Worm (Caenorhabditis elegans) whole organism, L1 larva: ENCODE results near the gene T14B4.3.

Experiments used
- C16A3.4 ChIP-seq: fragments of 150-350 bp; optimal IDR thresholded peaks from 2 replicates; lab custom pipeline; 2014; ENCODE audit warnings: missing biosample characterization, missing genetic modification characterization
- F16B12.6 ChIP-seq: fragments of 150-350 bp; optimal IDR thresholded peaks from 2 replicates; lab custom pipeline; 2014; ENCODE audit warnings: missing biosample characterization, missing genetic modification characterization
- Y116A8C.19 ChIP-seq: sonication (generic microtip); optimal IDR thresholded peaks from 2 replicates; lab custom pipeline; 2016; ENCODE audit warnings: missing compliant biosample characterization, missing genetic modification characterization, borderline replicate concordance
- aha-1 ChIP-seq: fragments of 150-350 bp; optimal IDR thresholded peaks from 2 replicates; lab custom pipeline; 2014; ENCODE audit warnings: missing biosample characterization, missing genetic modification characterization
- alr-1 ChIP-seq: fragments of 200-800 bp; sonication (Bioruptor generic); optimal IDR thresholded peaks from 2 replicates; lab custom pipeline; 2018; ENCODE audit warnings: borderline replicate concordance, mild to moderate bottlenecking, missing genetic modification characterization, missing compliant biosample characterization
- aly-2 ChIP-seq: fragments of 150-350 bp; optimal IDR thresholded peaks from 2 replicates; lab custom pipeline; 2014; ENCODE audit warnings: missing biosample characterization, missing genetic modification characterization
- ama-1 ChIP-seq: fragments of 150-350 bp; optimal IDR thresholded peaks from 2 replicates; lab custom pipeline; 2014
- blmp-1 ChIP-seq: fragments of 150-350 bp; optimal IDR thresholded peaks from 2 replicates; lab custom pipeline; 2014; ENCODE audit warnings: missing biosample characterization, missing genetic modification characterization
- ceh-8 ChIP-seq: fragments of 200-800 bp; sonication (Bioruptor generic); optimal IDR thresholded peaks from 2 replicates; lab custom pipeline; 2018; ENCODE audit warnings: mild to moderate bottlenecking, missing genetic modification characterization, moderate library complexity, missing compliant biosample characterization
- ceh-88 ChIP-seq: fragments of 200-800 bp; sonication (Bioruptor generic); IDR thresholded peaks from 2 replicates; pipeline ENCODE4 v1.3.6; 2022; ENCODE audit warnings: missing genetic modification characterization, missing compliant biosample characterization
- ces-1 ChIP-seq: fragments of 150-350 bp; optimal IDR thresholded peaks from 2 replicates; lab custom pipeline; 2014; ENCODE audit warnings: missing biosample characterization, missing genetic modification reagents, missing genetic modification characterization
- dpl-1 ChIP-seq, 3 experiments: fragments of 150-350 bp in 2 of 3; sonication (generic microtip) in 1 of 3; optimal IDR thresholded peaks; 2 replicates each; lab custom pipeline; 2014 to 2017; ENCODE audit warnings: missing biosample characterization in 3 of 3, missing genetic modification characterization in 3 of 3, missing genetic modification reagents in 3 of 3
- dsc-1 ChIP-seq: sonication (generic microtip); optimal IDR thresholded peaks from 2 replicates; lab custom pipeline; 2016; ENCODE audit warnings: mild to moderate bottlenecking, missing genetic modification characterization, missing compliant biosample characterization
- egl-27 ChIP-seq, 2 experiments: fragments of 150-350 bp in 1 of 2; sonication (generic microtip); optimal IDR thresholded peaks; 3 replicates each; lab custom pipeline; 2017 to 2018; ENCODE audit warnings: missing biosample characterization in 2 of 2, missing genetic modification characterization in 2 of 2, missing genetic modification reagents in 2 of 2
- elt-2 ChIP-seq: sonication (generic microtip); optimal IDR thresholded peaks from 2 replicates; lab custom pipeline; 2016; ENCODE audit warnings: missing genetic modification characterization, mild to moderate bottlenecking, inconsistent platforms, missing compliant biosample characterization, missing genetic modification reagents
- fkh-8 ChIP-seq: sonication (generic microtip); optimal IDR thresholded peaks from 2 replicates; lab custom pipeline; 2016; ENCODE audit warnings: mild to moderate bottlenecking, missing genetic modification characterization, missing compliant biosample characterization
- hlh-17 ChIP-seq: fragments of 200-800 bp; sonication (Bioruptor generic); optimal IDR thresholded peaks from 2 replicates; lab custom pipeline; 2018; ENCODE audit warnings: missing genetic modification characterization, mild to moderate bottlenecking, missing compliant biosample characterization, moderate library complexity, borderline replicate concordance
- hlh-4 ChIP-seq: sonication (generic microtip); optimal IDR thresholded peaks from 2 replicates; lab custom pipeline; 2016; ENCODE audit warnings: mild to moderate bottlenecking, missing genetic modification characterization, missing compliant biosample characterization
- irx-1 ChIP-seq: sonication (generic microtip); optimal IDR thresholded peaks from 2 replicates; lab custom pipeline; 2016; ENCODE audit warnings: missing genetic modification characterization, missing compliant biosample characterization
- isw-1 ChIP-seq: fragments of 200-800 bp; sonication (Bioruptor generic); IDR thresholded peaks from 2 replicates; pipeline ENCODE4 v1.3.6; 2022; ENCODE audit warnings: missing genetic modification characterization, missing compliant biosample characterization
- lin-13 ChIP-seq: fragments of 150-350 bp; optimal IDR thresholded peaks from 2 replicates; lab custom pipeline; 2014; ENCODE audit warnings: missing biosample characterization, missing genetic modification reagents, missing genetic modification characterization
- lin-14 ChIP-seq: fragments of 200-800 bp; sonication (Bioruptor generic); optimal IDR thresholded peaks from 2 replicates; lab custom pipeline; 2018; ENCODE audit warnings: mild to moderate bottlenecking, missing genetic modification characterization, moderate library complexity, missing compliant biosample characterization
- lin-35 ChIP-seq, 2 experiments: fragments of 150-350 bp; optimal IDR thresholded peaks; 2 replicates each; lab custom pipeline; 2014; ENCODE audit warnings: missing biosample characterization in 2 of 2, missing genetic modification characterization in 2 of 2, missing genetic modification reagents in 2 of 2
- lin-39 ChIP-seq: fragments of 150-350 bp; optimal IDR thresholded peaks from 2 replicates; lab custom pipeline; 2014; ENCODE audit warnings: missing biosample characterization, missing genetic modification reagents, missing genetic modification characterization
- lir-3 ChIP-seq: sonication (generic microtip); optimal IDR thresholded peaks from 2 replicates; lab custom pipeline; 2016; ENCODE audit warnings: mild to moderate bottlenecking, missing genetic modification characterization, moderate library complexity, missing compliant biosample characterization; ENCODE audit not compliant: poor library complexity
- mab-9 ChIP-seq: fragments of 200-800 bp; sonication (Bioruptor generic); IDR thresholded peaks from 2 replicates; pipeline ENCODE4 v1.3.6; 2022; ENCODE audit warnings: missing genetic modification reagents, missing genetic modification characterization, missing compliant biosample characterization
- nhr-11 ChIP-seq: fragments of 150-350 bp; optimal IDR thresholded peaks from 2 replicates; lab custom pipeline; 2014; ENCODE audit warnings: missing biosample characterization, missing genetic modification characterization
- nhr-12 ChIP-seq: sonication (generic microtip); optimal IDR thresholded peaks from 2 replicates; lab custom pipeline; 2017; ENCODE audit warnings: missing biosample characterization, missing genetic modification characterization
- nhr-237 ChIP-seq: fragments of 150-350 bp; optimal IDR thresholded peaks from 2 replicates; lab custom pipeline; 2014; ENCODE audit warnings: missing biosample characterization, missing genetic modification characterization
- nhr-28 ChIP-seq: fragments of 150-350 bp; optimal IDR thresholded peaks from 2 replicates; lab custom pipeline; 2014; ENCODE audit warnings: missing biosample characterization, missing genetic modification characterization
- nhr-71 ChIP-seq: sonication (generic microtip); optimal IDR thresholded peaks from 2 replicates; lab custom pipeline; 2016; ENCODE audit warnings: mild to moderate bottlenecking, missing genetic modification characterization, moderate library complexity, missing compliant biosample characterization
- nhr-76 ChIP-seq: sonication (generic microtip); optimal IDR thresholded peaks from 2 replicates; lab custom pipeline; 2017; ENCODE audit warnings: missing biosample characterization, missing genetic modification characterization
- nhr-77 ChIP-seq: fragments of 150-350 bp; optimal IDR thresholded peaks from 2 replicates; lab custom pipeline; 2014; ENCODE audit warnings: missing biosample characterization, missing genetic modification characterization
- skn-1 ChIP-seq: fragments of 150-350 bp; optimal IDR thresholded peaks from 2 replicates; lab custom pipeline; 2014; ENCODE audit warnings: missing biosample characterization, missing genetic modification characterization
- sptf-1 ChIP-seq: fragments of 150-350 bp; optimal IDR thresholded peaks from 2 replicates; lab custom pipeline; 2014; ENCODE audit warnings: missing biosample characterization, missing genetic modification characterization
- swsn-7 ChIP-seq: sonication (generic microtip); optimal IDR thresholded peaks from 2 replicates; lab custom pipeline; 2016; ENCODE audit warnings: missing genetic modification characterization, missing compliant biosample characterization
- tbx-2 ChIP-seq: sonication (generic microtip); optimal IDR thresholded peaks from 2 replicates; lab custom pipeline; 2016; ENCODE audit warnings: missing genetic modification characterization, missing compliant biosample characterization
- vab-15 ChIP-seq: sonication (generic microtip); optimal IDR thresholded peaks from 2 replicates; lab custom pipeline; 2017; ENCODE audit warnings: missing genotype, mild to moderate bottlenecking, missing genetic modification characterization, missing compliant biosample characterization
- xbp-1 ChIP-seq: sonication (generic microtip); optimal IDR thresholded peaks from 2 replicates; lab custom pipeline; 2016; ENCODE audit warnings: missing genetic modification characterization, missing compliant biosample characterization

Gene T14B4.3

ce11 chrII:6746404-6746803, 11.7 kb downstream of the T14B4.3 start, which contains the start of gene F41G3.5:
Gene F41G3.5, plus strand, starts transcription at chrII:6746704.
- no peak for TF ChIP-seq tbx-2 (tag; lab: Kevin White, UChicago)
- no peak for TF ChIP-seq aly-2
- no peak for TF ChIP-seq nhr-12 (tag; lab: Kevin White, UChicago)
- no peak for TF ChIP-seq egl-27 (tag; optimal IDR thresholded peaks at IDR 0.05; lab: Kevin White, UChicago)
- no peak for TF ChIP-seq alr-1
- TF ChIP-seq nhr-11 (tag; lab: Kevin White, UChicago) = no peak
- TF ChIP-seq dsc-1 (tag; lab: Kevin White, UChicago) = no peak
- no peak for TF ChIP-seq nhr-28
- no peak for TF ChIP-seq irx-1 (tag; lab: Kevin White, UChicago)
- TF ChIP-seq nhr-76 (tag; lab: Kevin White, UChicago) = no peak
- no peak for TF ChIP-seq dpl-1 (GFP tag; optimal IDR thresholded peaks at IDR 0.05; lab: Kevin White, UChicago)
- TF ChIP-seq skn-1 (tag; lab: Kevin White, UChicago) = no peak
- TF ChIP-seq lin-13 = no peak
- TF ChIP-seq nhr-237 (tag; lab: Kevin White, UChicago) = no peak
- no peak for TF ChIP-seq hlh-4 (tag; lab: Kevin White, UChicago)

- TF ChIP-seq lin-35 (GFP tag; optimal IDR thresholded peaks at IDR 0.05; lab: Kevin White, UChicago) (no peak), aly-2 (no peak), nhr-28 (no peak), ceh-88 (GFP tag; lab: Robert Waterston, UW) (no peak), lir-3 (tag; lab: Kevin White, UChicago) (no peak), irx-1 (tag; lab: Kevin White, UChicago) (no peak)
These were observed 14.7 kb downstream of the T14B4.3 start, which contains the start of gene F41G3.10 for ce11 chrII:6749422-6749821. Gene F41G3.10, minus strand, starts transcription at chrII:6749522.

- no peak for TF ChIP-seq ces-1 (GFP tag; lab: Kevin White, UChicago)
- TF ChIP-seq xbp-1 (tag; lab: Kevin White, UChicago) = no peak
- no peak for TF ChIP-seq C16A3.4 (tag; lab: Kevin White, UChicago)
- no peak for TF ChIP-seq fkh-8 (tag; lab: Kevin White, UChicago)
- TF ChIP-seq lin-35 (GFP tag; optimal IDR thresholded peaks at IDR 0.05; lab: Kevin White, UChicago) = no peak
- TF ChIP-seq ama-1 (lab: Kevin White, UChicago) = no peak
- no peak for TF ChIP-seq lin-39 (tag; lab: Kevin White, UChicago)
- TF ChIP-seq hlh-17 (GFP tag; lab: Kevin White, UChicago) = no peak
- no peak for TF ChIP-seq nhr-76 (tag; lab: Kevin White, UChicago)
- TF ChIP-seq nhr-71 = no peak
- no peak for TF ChIP-seq isw-1 (GFP tag; lab: Robert Waterston, UW)
- TF ChIP-seq elt-2 = no peak
- no peak for TF ChIP-seq lin-14 (GFP tag; lab: Kevin White, UChicago)
- TF ChIP-seq swsn-7 = no peak
- TF ChIP-seq lin-13 = no peak
These were observed 16.2 kb downstream of the T14B4.3 start, which contains the start of gene F41G3.20 for ce11 chrII:6750929-6751328. Gene F41G3.20, minus strand, starts transcription at chrII:6751029.

ce11 chrII:6752027-6752426, 17.3 kb downstream of the T14B4.3 start, which contains the start of gene F41G3.19:
Gene F41G3.19, minus strand, starts transcription at chrII:6752127.
- TF ChIP-seq aha-1 (tag; lab: Kevin White, UChicago) = no peak
- TF ChIP-seq F16B12.6 (tag; lab: Kevin White, UChicago) = no peak
- TF ChIP-seq xbp-1 (tag; lab: Kevin White, UChicago) = no peak
- TF ChIP-seq mab-9 (GFP tag; lab: Robert Waterston, UW) = no peak
- no peak for TF ChIP-seq vab-15

ce11 chrII:6752850-6753249, 18.1 kb downstream of the T14B4.3 start, which contains the start of gene F41G3.21:
Gene F41G3.21, minus strand, starts transcription at chrII:6752950.
- TF ChIP-seq sptf-1 (tag; lab: Kevin White, UChicago) (no peak), Y116A8C.19 (tag; lab: Kevin White, UChicago) (no peak), alr-1 (no peak), nhr-71 (no peak), nhr-28 (no peak), swsn-7 (no peak), ceh-8 (GFP tag; lab: Kevin White, UChicago) (no peak), fkh-8 (tag; lab: Kevin White, UChicago) (no peak), nhr-77 (tag; lab: Kevin White, UChicago) (no peak), xbp-1 (tag; lab: Kevin White, UChicago) (no peak), blmp-1 (tag; lab: Kevin White, UChicago) (no peak)
